Fruit fly (Drosophila melanogaster) whole organism, embryonic: Measurements from ENCODE around the gene CG14820.

Experiments used
- Adf1 ChIP-seq: fragments of 200-800 bp; sonication (Bioruptor generic); IDR thresholded peaks from 2 replicates; pipeline ENCODE4 v1.3.6; 2022; ENCODE audit warnings: missing biosample characterization, missing genetic modification characterization
- CG10267 ChIP-seq: fragments of 200-800 bp; sonication (Bioruptor generic); optimal IDR thresholded peaks from 2 replicates; lab custom pipeline; 2018; ENCODE audit warnings: missing biosample characterization, mild to moderate bottlenecking, missing genetic modification characterization, moderate library complexity
- CG10321 ChIP-seq: fragments of 200-800 bp; sonication (Bioruptor generic); IDR thresholded peaks from 2 replicates; pipeline ENCODE4 v1.3.6; 2022; ENCODE audit warnings: missing biosample characterization, missing genetic modification characterization
- CG12104 ChIP-seq: fragments of 200-800 bp; sonication (Bioruptor generic); optimal IDR thresholded peaks from 3 replicates; lab custom pipeline; 2016; ENCODE audit warnings: missing biosample characterization, missing genetic modification characterization
- CG12391 ChIP-seq: fragments of 200-800 bp; sonication (Bioruptor generic); optimal IDR thresholded peaks from 3 replicates; lab custom pipeline; 2018; ENCODE audit warnings: missing biosample characterization, mild to moderate bottlenecking, missing genetic modification characterization, moderate library complexity
- CG12659 ChIP-seq: fragments of 200-800 bp; sonication (Bioruptor generic); optimal IDR thresholded peaks from 3 replicates; lab custom pipeline; 2017; ENCODE audit warnings: mild to moderate bottlenecking, missing biosample characterization, missing genetic modification reagents, missing genetic modification characterization
- CG14441 ChIP-seq: fragments of 200-800 bp; sonication (Bioruptor generic); IDR thresholded peaks from 2 replicates; pipeline ENCODE4 v1.3.6; 2022; ENCODE audit warnings: missing biosample characterization, missing genetic modification characterization
- CG14710 ChIP-seq: fragments of 200-800 bp; sonication (Bioruptor generic); optimal IDR thresholded peaks from 3 replicates; lab custom pipeline; 2019; ENCODE audit warnings: missing biosample characterization, mild to moderate bottlenecking, missing genetic modification characterization, moderate library complexity
- CG14860 ChIP-seq: fragments of 200-800 bp; sonication (Bioruptor generic); IDR thresholded peaks from 3 replicates; pipeline ENCODE4 v1.3.6; 2022; ENCODE audit warnings: missing biosample characterization, missing genetic modification characterization; ENCODE audit not compliant: partially characterized antibody
- CG17359 ChIP-seq: fragments of 200-800 bp; sonication (Bioruptor generic); optimal IDR thresholded peaks from 3 replicates; lab custom pipeline; 2018; ENCODE audit warnings: missing biosample characterization, mild to moderate bottlenecking, missing genetic modification characterization, moderate library complexity
- CG17612 ChIP-seq: fragments of 200-800 bp; sonication (Bioruptor generic); IDR thresholded peaks from 2 replicates; pipeline ENCODE4 v1.3.6; 2022; ENCODE audit warnings: missing biosample characterization, missing genetic modification characterization
- CG2116 ChIP-seq: fragments of 200-800 bp; sonication (Bioruptor generic); optimal IDR thresholded peaks from 3 replicates; lab custom pipeline; 2018; ENCODE audit warnings: missing biosample characterization, mild to moderate bottlenecking, missing genetic modification characterization
- CG4328 ChIP-seq: fragments of 200-800 bp; sonication (Bioruptor generic); optimal IDR thresholded peaks from 3 replicates; lab custom pipeline; 2017; ENCODE audit warnings: missing biosample characterization, missing genetic modification reagents, missing genetic modification characterization
- CG4360 ChIP-seq: fragments of 200-800 bp; sonication (Bioruptor generic); IDR thresholded peaks from 2 replicates; pipeline ENCODE4 v1.3.6; 2022; ENCODE audit warnings: missing biosample characterization, missing genetic modification characterization
- CG5953 ChIP-seq: fragments of 200-800 bp; sonication (Bioruptor generic); IDR thresholded peaks from 2 replicates; pipeline ENCODE4 v1.3.6; 2022; ENCODE audit warnings: missing biosample characterization, missing genetic modification characterization
- CG8089 ChIP-seq: fragments of 200-800 bp; sonication (Bioruptor generic); optimal IDR thresholded peaks from 3 replicates; lab custom pipeline; 2016; ENCODE audit warnings: missing biosample characterization, missing genetic modification characterization
- CG9215 ChIP-seq: fragments of 200-800 bp; sonication (Bioruptor generic); IDR thresholded peaks from 2 replicates; pipeline ENCODE4 v1.3.6; 2022; ENCODE audit warnings: missing biosample characterization, missing genetic modification characterization
- CG9609 ChIP-seq: fragments of 200-800 bp; sonication (Bioruptor generic); optimal IDR thresholded peaks from 3 replicates; lab custom pipeline; 2016; ENCODE audit warnings: missing biosample characterization, missing genetic modification characterization
- CG9797 ChIP-seq: fragments of 200-800 bp; sonication (Bioruptor generic); optimal IDR thresholded peaks from 3 replicates; lab custom pipeline; 2018; ENCODE audit warnings: missing biosample characterization, mild to moderate bottlenecking, missing genetic modification characterization
- CTCF ChIP-seq: fragments of 200-800 bp; sonication (Bioruptor generic); optimal IDR thresholded peaks from 2 replicates; lab custom pipeline; 2017; ENCODE audit warnings: missing biosample characterization, mild to moderate bottlenecking, missing genetic modification characterization, moderate library complexity
- Dp ChIP-seq: fragments of 200-800 bp; sonication (Bioruptor generic); optimal IDR thresholded peaks from 2 replicates; lab custom pipeline; 2018; ENCODE audit warnings: missing biosample characterization, mild to moderate bottlenecking, missing genetic modification characterization, moderate library complexity
- Hr78 ChIP-seq, 2 experiments: fragments of 200-800 bp in 1 of 2; fragments of >200 bp in 1 of 2; sonication (Bioruptor generic) in 1 of 2; optimal IDR thresholded peaks; 2 replicates each; lab custom pipeline; 2017 to 2019; ENCODE audit warnings: missing biosample characterization in 2 of 2, missing genetic modification characterization in 2 of 2, mild to moderate bottlenecking in 1 of 2, moderate library complexity in 1 of 2
- MBD-R2 ChIP-seq: fragments of 200-800 bp; sonication (Bioruptor generic); IDR thresholded peaks from 2 replicates; pipeline ENCODE4 v1.3.6; 2022; ENCODE audit warnings: missing biosample characterization, missing genetic modification characterization
- MESR4 ChIP-seq: fragments of 200-800 bp; sonication (Bioruptor generic); optimal IDR thresholded peaks from 2 replicates; lab custom pipeline; 2018; ENCODE audit warnings: missing biosample characterization, mild to moderate bottlenecking, missing genetic modification characterization, moderate library complexity
- NfI ChIP-seq: fragments of 200-800 bp; sonication (Bioruptor generic); optimal IDR thresholded peaks from 3 replicates; lab custom pipeline; 2018; ENCODE audit warnings: missing biosample characterization, mild to moderate bottlenecking, missing genetic modification characterization, moderate library complexity
- PHDP ChIP-seq: fragments of 200-800 bp; sonication (Bioruptor generic); optimal IDR thresholded peaks from 3 replicates; lab custom pipeline; 2018; ENCODE audit warnings: missing biosample characterization, mild to moderate bottlenecking, missing genetic modification characterization, moderate library complexity
- TFAM ChIP-seq: fragments of 200-800 bp; sonication (Bioruptor generic); optimal IDR thresholded peaks from 2 replicates; lab custom pipeline; 2017; ENCODE audit warnings: missing biosample characterization, missing genetic modification characterization, inconsistent platforms
- YL-1 ChIP-seq: fragments of 200-800 bp; sonication (Bioruptor generic); optimal IDR thresholded peaks from 3 replicates; lab custom pipeline; 2017; ENCODE audit warnings: missing biosample characterization, mild to moderate bottlenecking, missing genetic modification characterization
- bbx ChIP-seq: fragments of 200-800 bp; sonication (Bioruptor generic); IDR thresholded peaks from 2 replicates; pipeline ENCODE4 v1.3.6; 2022; ENCODE audit warnings: missing biosample characterization, missing genetic modification characterization; ENCODE audit not compliant: partially characterized antibody
- crp ChIP-seq, 2 experiments: fragments of 200-800 bp; sonication (Bioruptor generic); optimal IDR thresholded peaks; 2 replicates in 1 of 2; 3 replicates in 1 of 2; lab custom pipeline; 2017; ENCODE audit warnings: missing biosample characterization in 2 of 2, missing genetic modification characterization in 2 of 2, mild to moderate bottlenecking in 1 of 2, moderate library complexity in 1 of 2
- emc ChIP-seq: fragments of 200-800 bp; sonication (Bioruptor generic); optimal IDR thresholded peaks from 2 replicates; lab custom pipeline; 2016; ENCODE audit warnings: missing biosample characterization, missing genetic modification characterization
- fd102C ChIP-seq: fragments of 200-800 bp; sonication (Bioruptor generic); optimal IDR thresholded peaks from 2 replicates; lab custom pipeline; 2018; ENCODE audit warnings: missing biosample characterization, mild to moderate bottlenecking, missing genetic modification characterization, moderate library complexity
- grn ChIP-seq: fragments of 200-800 bp; sonication (Bioruptor generic); optimal IDR thresholded peaks from 3 replicates; lab custom pipeline; 2017; ENCODE audit warnings: missing biosample characterization, missing genetic modification characterization
- insv ChIP-seq, 2 experiments: fragments of 200-800 bp; sonication (Bioruptor generic); optimal IDR thresholded peaks; 3 replicates each; lab custom pipeline; 2016 to 2018; ENCODE audit warnings: missing biosample characterization in 2 of 2, missing genetic modification characterization in 2 of 2
- klu ChIP-seq: fragments of 200-800 bp; sonication (Bioruptor generic); IDR thresholded peaks from 2 replicates; pipeline ENCODE4 v1.3.6; 2022; ENCODE audit warnings: missing biosample characterization, missing genetic modification characterization
- lab ChIP-seq: fragments of 200-800 bp; sonication (Bioruptor generic); optimal IDR thresholded peaks from 3 replicates; lab custom pipeline; 2017; ENCODE audit warnings: missing biosample characterization, missing genetic modification characterization, mild to moderate bottlenecking, moderate library complexity, missing genetic modification reagents
- lmd ChIP-seq: fragments of 200-800 bp; sonication (Bioruptor generic); IDR thresholded peaks from 2 replicates; pipeline ENCODE4 v1.3.6; 2022; ENCODE audit warnings: missing biosample characterization, missing genetic modification characterization
- pnt ChIP-seq: fragments of 200-800 bp; sonication (Bioruptor generic); optimal IDR thresholded peaks from 3 replicates; lab custom pipeline; 2016; ENCODE audit warnings: missing biosample characterization, missing genetic modification characterization
- pzg ChIP-seq: fragments of 200-800 bp; sonication (Bioruptor generic); optimal IDR thresholded peaks from 3 replicates; lab custom pipeline; 2018; ENCODE audit warnings: missing biosample characterization, mild to moderate bottlenecking, missing genetic modification characterization, moderate library complexity
- tin ChIP-seq: fragments of 200-800 bp; sonication (Bioruptor generic); optimal IDR thresholded peaks from 3 replicates; lab custom pipeline; 2016; ENCODE audit warnings: missing biosample characterization, missing genetic modification characterization
- wor ChIP-seq: fragments of 200-800 bp; sonication (Bioruptor generic); IDR thresholded peaks from 2 replicates; pipeline ENCODE4 v1.3.6; 2022; ENCODE audit warnings: missing biosample characterization, missing genetic modification characterization
- z ChIP-seq: fragments of 200-800 bp; sonication (Bioruptor generic); IDR thresholded peaks from 3 replicates; pipeline ENCODE4 v1.3.6; 2022; ENCODE audit warnings: missing biosample characterization, missing genetic modification characterization

CG14820 gene

dm6 chr3L:6957753-6958420 lies 25.2 kb downstream of the CG14820 start, which contains the start of the genes Uqcc1 and Surf1 (continued):
- TF ChIP-seq z (GFP tag; lab: Robert Waterston, UW) (no peak), pnt (GFP tag; lab: Kevin White, UChicago) (no peak), CG10321 (GFP tag; lab: Robert Waterston, UW) (no peak), CG12659 (GFP tag; lab: Kevin White, UChicago) (peak; percentile 1), CG17612 (GFP tag; lab: Robert Waterston, UW) (no peak), CG17359 (tag; lab: Kevin White, UChicago) (peak; percentile 56), emc (GFP tag; lab: Kevin White, UChicago) (no peak), TFAM (GFP tag; lab: Kevin White, UChicago) (no peak), CG10267 (tag; lab: Kevin White, UChicago) (peak; percentile 43), bbx (GFP tag; lab: Robert Waterston, UW) (peak; percentile 68), CG5953 (GFP tag; lab: Robert Waterston, UW) (no peak), MESR4 (peak; percentile 51), wor (GFP tag; lab: Robert Waterston, UW) (no peak), Dp (GFP tag; lab: Kevin White, UChicago) (peak; percentile 3), lmd (GFP tag; lab: Robert Waterston, UW) (no peak), Adf1 (GFP tag; lab: Robert Waterston, UW) (no peak), CG12104 (no peak), CG14860 (GFP tag; lab: Robert Waterston, UW) (no peak), PHDP (tag; lab: Kevin White, UChicago) (no peak), MBD-R2 (GFP tag; lab: Robert Waterston, UW) (peak; percentile 52; the same call in 1 of the 2 replicates), CG2116 (GFP tag; lab: Kevin White, UChicago) (peak; percentile 19), CG14441 (GFP tag; lab: Robert Waterston, UW) (no peak), CG9215 (GFP tag; lab: Robert Waterston, UW) (no peak), pzg (peak; percentile 35), Hr78 (GFP tag; optimal IDR thresholded peaks at IDR 0.05; lab: Kevin White, UChicago) (no peak), crp (GFP tag; optimal IDR thresholded peaks at IDR 0.05; lab: Kevin White, UChicago) (peak; percentile 57 to 90), CTCF (GFP tag; lab: Kevin White, UChicago) (no peak), klu (GFP tag; lab: Robert Waterston, UW) (no peak), CG4328 (GFP tag; lab: Kevin White, UChicago) (no peak), CG8089 (GFP tag; lab: Kevin White, UChicago) (no peak), insv (GFP tag; optimal IDR thresholded peaks at IDR 0.05; lab: Kevin White, UChicago) (peak in 1 of 2 experiments; percentile 94), CG9609 (GFP tag; lab: Kevin White, UChicago) (no peak), CG12391 (peak; percentile 3), tin (no peak), fd102C (GFP tag; lab: Kevin White, UChicago) (no peak), CG14710 (tag; lab: Kevin White, UChicago) (peak; percentile 53), lab (GFP tag; lab: Kevin White, UChicago) (no peak), CG9797 (GFP tag; lab: Kevin White, UChicago) (peak; percentile 62), grn (peak; percentile 25), NfI (GFP tag; lab: Kevin White, UChicago) (no peak), CG4360 (GFP tag; lab: Robert Waterston, UW) (no peak), YL-1 (GFP tag; lab: Kevin White, UChicago) (peak; percentile 45)
- TF ChIP-seq, all 482 proteins: peak for 31
